Fruit fly (Drosophila melanogaster) S2 (cell line): ENCODE measurements around the gene CG5439.

Experiments used
- CG8478 ChIP-seq: fragments of >200 bp; optimal IDR thresholded peaks from 2 replicates; lab custom pipeline; 2018
- CTCF ChIP-seq, 2 experiments: fragments of >200 bp; optimal IDR thresholded peaks; 2 replicates each; lab custom pipeline; 2018

- TF ChIP-seq CG8478 (lab: Kevin White, UChicago) (no peak), CTCF (optimal IDR thresholded peaks at IDR 0.05; lab: Kevin White, UChicago) (no peak)
These were observed 41.0 kb upstream of the CG5439 start for dm6 chr2L:13135929-13136328.
